Worm (Caenorhabditis elegans) whole organism, L1 larva: ENCODE data around the gene C34D4.10.

ENCODE experiments used
- C16A3.4 ChIP-seq: fragments of 150-350 bp; optimal IDR thresholded peaks from 2 replicates; lab custom pipeline; 2014; ENCODE audit warnings: missing biosample characterization, missing genetic modification characterization
- F16B12.6 ChIP-seq: fragments of 150-350 bp; optimal IDR thresholded peaks from 2 replicates; lab custom pipeline; 2014; ENCODE audit warnings: missing biosample characterization, missing genetic modification characterization
- aly-2 ChIP-seq: fragments of 150-350 bp; optimal IDR thresholded peaks from 2 replicates; lab custom pipeline; 2014; ENCODE audit warnings: missing biosample characterization, missing genetic modification characterization
- ama-1 ChIP-seq: fragments of 150-350 bp; optimal IDR thresholded peaks from 2 replicates; lab custom pipeline; 2014
- blmp-1 ChIP-seq: fragments of 150-350 bp; optimal IDR thresholded peaks from 2 replicates; lab custom pipeline; 2014; ENCODE audit warnings: missing biosample characterization, missing genetic modification characterization
- ceh-8 ChIP-seq: fragments of 200-800 bp; sonication (Bioruptor generic); optimal IDR thresholded peaks from 2 replicates; lab custom pipeline; 2018; ENCODE audit warnings: mild to moderate bottlenecking, missing genetic modification characterization, moderate library complexity, missing compliant biosample characterization
- ceh-82 ChIP-seq, 3 experiments: fragments of 150-350 bp in 1 of 3; sonication (generic microtip) in 2 of 3; optimal IDR thresholded peaks; 2 replicates each; lab custom pipeline; 2014 to 2017; ENCODE audit warnings: missing biosample characterization in 3 of 3, missing genetic modification characterization in 3 of 3
- ceh-90 ChIP-seq: sonication (generic microtip); optimal IDR thresholded peaks from 2 replicates; lab custom pipeline; 2016; ENCODE audit warnings: missing genetic modification characterization, missing compliant biosample characterization
- dpl-1 ChIP-seq, 3 experiments: fragments of 150-350 bp in 2 of 3; sonication (generic microtip) in 1 of 3; optimal IDR thresholded peaks; 2 replicates each; lab custom pipeline; 2014 to 2017; ENCODE audit warnings: missing biosample characterization in 3 of 3, missing genetic modification characterization in 3 of 3, missing genetic modification reagents in 3 of 3
- efl-1 ChIP-seq, 4 experiments: fragments of 150-350 bp; optimal IDR thresholded peaks in 3 of 4; peaks in 1 of 4; 1 replicate in 1 of 4; 2 replicates in 3 of 4; lab custom pipeline; 2014; ENCODE audit warnings: missing biosample characterization in 2 of 4, missing genetic modification characterization in 2 of 4, missing genetic modification reagents in 2 of 4
- egl-13 ChIP-seq: sonication (generic microtip); optimal IDR thresholded peaks from 2 replicates; lab custom pipeline; 2016; ENCODE audit warnings: missing genotype, missing genetic modification reagents, missing genetic modification characterization, missing compliant biosample characterization
- elt-2 ChIP-seq: sonication (generic microtip); optimal IDR thresholded peaks from 2 replicates; lab custom pipeline; 2016; ENCODE audit warnings: missing genetic modification characterization, mild to moderate bottlenecking, inconsistent platforms, missing compliant biosample characterization, missing genetic modification reagents
- ets-5 ChIP-seq: fragments of 200-800 bp; sonication (Bioruptor generic); IDR thresholded peaks from 2 replicates; pipeline ENCODE4 v1.3.6; 2022; ENCODE audit warnings: missing genetic modification characterization, missing compliant biosample characterization
- fkh-4 ChIP-seq: sonication (generic microtip); optimal IDR thresholded peaks from 2 replicates; lab custom pipeline; 2016; ENCODE audit warnings: missing compliant biosample characterization, missing genetic modification characterization, borderline replicate concordance
- fkh-8 ChIP-seq: sonication (generic microtip); optimal IDR thresholded peaks from 2 replicates; lab custom pipeline; 2016; ENCODE audit warnings: mild to moderate bottlenecking, missing genetic modification characterization, missing compliant biosample characterization
- hlh-17 ChIP-seq: fragments of 200-800 bp; sonication (Bioruptor generic); optimal IDR thresholded peaks from 2 replicates; lab custom pipeline; 2018; ENCODE audit warnings: missing genetic modification characterization, mild to moderate bottlenecking, missing compliant biosample characterization, moderate library complexity, borderline replicate concordance
- hlh-4 ChIP-seq: sonication (generic microtip); optimal IDR thresholded peaks from 2 replicates; lab custom pipeline; 2016; ENCODE audit warnings: mild to moderate bottlenecking, missing genetic modification characterization, missing compliant biosample characterization
- hpl-2 ChIP-seq: fragments of 150-350 bp; optimal IDR thresholded peaks from 2 replicates; lab custom pipeline; 2014; ENCODE audit warnings: missing biosample characterization, missing genetic modification reagents, missing genetic modification characterization
- isw-1 ChIP-seq: fragments of 200-800 bp; sonication (Bioruptor generic); IDR thresholded peaks from 2 replicates; pipeline ENCODE4 v1.3.6; 2022; ENCODE audit warnings: missing genetic modification characterization, missing compliant biosample characterization
- jun-1 ChIP-seq: fragments of 150-350 bp; optimal IDR thresholded peaks from 2 replicates; lab custom pipeline; 2014; ENCODE audit warnings: missing biosample characterization, missing genetic modification reagents, missing genetic modification characterization
- lin-13 ChIP-seq: fragments of 150-350 bp; optimal IDR thresholded peaks from 2 replicates; lab custom pipeline; 2014; ENCODE audit warnings: missing biosample characterization, missing genetic modification reagents, missing genetic modification characterization
- lin-14 ChIP-seq: fragments of 200-800 bp; sonication (Bioruptor generic); optimal IDR thresholded peaks from 2 replicates; lab custom pipeline; 2018; ENCODE audit warnings: mild to moderate bottlenecking, missing genetic modification characterization, moderate library complexity, missing compliant biosample characterization
- lin-15B ChIP-seq: fragments of 150-350 bp; sonication (generic microtip); optimal IDR thresholded peaks from 3 replicates; lab custom pipeline; 2014; ENCODE audit warnings: missing biosample characterization, missing genetic modification characterization
- lin-35 ChIP-seq, 2 experiments: fragments of 150-350 bp; optimal IDR thresholded peaks; 2 replicates each; lab custom pipeline; 2014; ENCODE audit warnings: missing biosample characterization in 2 of 2, missing genetic modification characterization in 2 of 2, missing genetic modification reagents in 2 of 2
- lin-39 ChIP-seq: fragments of 150-350 bp; optimal IDR thresholded peaks from 2 replicates; lab custom pipeline; 2014; ENCODE audit warnings: missing biosample characterization, missing genetic modification reagents, missing genetic modification characterization
- lsy-2 ChIP-seq, 2 experiments: fragments of 150-350 bp; optimal IDR thresholded peaks; 2 replicates each; lab custom pipeline; 2014; ENCODE audit warnings: missing biosample characterization in 2 of 2, missing genetic modification characterization in 2 of 2
- mab-9 ChIP-seq: fragments of 200-800 bp; sonication (Bioruptor generic); IDR thresholded peaks from 2 replicates; pipeline ENCODE4 v1.3.6; 2022; ENCODE audit warnings: missing genetic modification reagents, missing genetic modification characterization, missing compliant biosample characterization
- mdl-1 ChIP-seq, 2 experiments: fragments of 150-350 bp; optimal IDR thresholded peaks; 2 replicates each; lab custom pipeline; 2014 to 2017; ENCODE audit warnings: missing biosample characterization in 2 of 2, missing genetic modification characterization in 2 of 2, inconsistent platforms in 1 of 2
- mef-2 ChIP-seq: fragments of 150-350 bp; optimal IDR thresholded peaks from 2 replicates; lab custom pipeline; 2014; ENCODE audit warnings: missing biosample characterization, missing genetic modification characterization
- mep-1 ChIP-seq: fragments of 150-350 bp; optimal IDR thresholded peaks from 2 replicates; lab custom pipeline; 2014; ENCODE audit warnings: missing biosample characterization, missing genetic modification characterization
- nhr-19 ChIP-seq: fragments of 200-800 bp; sonication (Bioruptor generic); conservative IDR thresholded peaks from 2 replicates; pipeline ENCODE4 v1.3.6; 2022; ENCODE audit warnings: missing genetic modification characterization, missing compliant biosample characterization
- nhr-237 ChIP-seq: fragments of 150-350 bp; optimal IDR thresholded peaks from 2 replicates; lab custom pipeline; 2014; ENCODE audit warnings: missing biosample characterization, missing genetic modification characterization
- nhr-28 ChIP-seq: fragments of 150-350 bp; optimal IDR thresholded peaks from 2 replicates; lab custom pipeline; 2014; ENCODE audit warnings: missing biosample characterization, missing genetic modification characterization
- nhr-84 ChIP-seq: sonication (generic microtip); optimal IDR thresholded peaks from 2 replicates; lab custom pipeline; 2017; ENCODE audit warnings: missing biosample characterization, missing genetic modification characterization
- nhr-85 ChIP-seq: sonication (generic microtip); peaks from one replicate; lab custom pipeline; 2016; ENCODE audit warnings: missing genetic modification characterization, inconsistent platforms, missing compliant biosample characterization
- rnt-1 ChIP-seq: sonication (generic microtip); optimal IDR thresholded peaks from 2 replicates; lab custom pipeline; 2016; ENCODE audit warnings: mild to moderate bottlenecking, missing genetic modification characterization, moderate library complexity, missing compliant biosample characterization
- skn-1 ChIP-seq: fragments of 150-350 bp; optimal IDR thresholded peaks from 2 replicates; lab custom pipeline; 2014; ENCODE audit warnings: missing biosample characterization, missing genetic modification characterization
- snpc-4 ChIP-seq: fragments of 150-350 bp; optimal IDR thresholded peaks from 2 replicates; lab custom pipeline; 2014; ENCODE audit warnings: missing biosample characterization, missing genetic modification characterization
- snu-23 ChIP-seq: sonication (generic microtip); optimal IDR thresholded peaks from 2 replicates; lab custom pipeline; 2016; ENCODE audit warnings: missing genetic modification characterization, missing compliant biosample characterization
- sox-4 ChIP-seq: sonication (generic microtip); optimal IDR thresholded peaks from 2 replicates; lab custom pipeline; 2016; ENCODE audit warnings: missing genetic modification characterization, missing compliant biosample characterization
- sptf-1 ChIP-seq: fragments of 150-350 bp; optimal IDR thresholded peaks from 2 replicates; lab custom pipeline; 2014; ENCODE audit warnings: missing biosample characterization, missing genetic modification characterization
- unc-130 ChIP-seq: fragments of 150-350 bp; optimal IDR thresholded peaks from 2 replicates; lab custom pipeline; 2017; ENCODE audit warnings: missing biosample characterization, missing genetic modification characterization, inconsistent platforms
- unc-62 ChIP-seq: fragments of 150-350 bp; optimal IDR thresholded peaks from 2 replicates; lab custom pipeline; 2014; ENCODE audit warnings: missing biosample characterization, missing genetic modification reagents, missing genetic modification characterization
- xbp-1 ChIP-seq: sonication (generic microtip); optimal IDR thresholded peaks from 2 replicates; lab custom pipeline; 2016; ENCODE audit warnings: missing genetic modification characterization, missing compliant biosample characterization
- zag-1 ChIP-seq: fragments of 150-350 bp; optimal IDR thresholded peaks from 2 replicates; lab custom pipeline; 2014; ENCODE audit warnings: missing biosample characterization, missing genetic modification characterization
- zip-4 ChIP-seq: fragments of 200-800 bp; sonication (Bioruptor generic); optimal IDR thresholded peaks from 2 replicates; lab custom pipeline; 2018; ENCODE audit warnings: mild to moderate bottlenecking, missing genetic modification characterization, moderate library complexity, missing compliant biosample characterization
- ztf-4 ChIP-seq: fragments of 150-350 bp; optimal IDR thresholded peaks from 2 replicates; lab custom pipeline; 2014; ENCODE audit warnings: missing biosample characterization, missing genetic modification characterization

Gene C34D4.10

DNA sequence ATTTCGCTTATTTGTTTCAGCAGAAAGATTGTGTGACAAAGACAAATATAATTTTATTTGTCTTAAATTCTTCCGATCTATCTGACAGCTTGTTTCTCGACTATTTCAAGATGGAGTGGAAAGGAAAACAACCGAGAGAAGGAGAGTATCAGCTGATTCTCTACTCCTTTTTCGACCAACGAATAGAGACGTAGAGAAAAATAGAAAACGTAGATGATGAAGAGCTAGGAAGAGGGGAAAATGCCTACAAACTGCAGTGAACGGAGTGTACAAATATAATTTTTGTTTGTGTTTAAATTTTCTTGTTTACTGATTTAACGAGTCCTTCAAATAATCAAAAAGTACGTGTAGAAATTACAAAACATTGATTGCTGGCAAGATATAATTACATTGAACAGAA, 26.5 kb upstream of the C34D4.10 start (continued):
- TF ChIP-seq hlh-4 (tag; lab: Kevin White, UChicago) (no peak), aly-2 (tag; lab: Kevin White, UChicago) (no peak), lin-14 (peak; percentile 53), nhr-84 (no peak), nhr-85 (tag; lab: Kevin White, UChicago) (peak; percentile 20), nhr-28 (tag; lab: Kevin White, UChicago) (no peak), hlh-17 (no peak), ztf-4 (no peak), ets-5 (GFP tag; lab: Robert Waterston, UW) (no peak), rnt-1 (tag; lab: Kevin White, UChicago) (peak; percentile 12), lsy-2 (tag; optimal IDR thresholded peaks at IDR 0.05; lab: Kevin White, UChicago) (peak in 1 of 2 experiments; percentile 69), mab-9 (GFP tag; lab: Robert Waterston, UW) (no peak), ceh-8 (no peak), unc-62 (GFP tag; lab: Kevin White, UChicago) (no peak), snu-23 (GFP tag; lab: Kevin White, UChicago) (peak; percentile 14), isw-1 (no peak), mep-1 (tag; lab: Kevin White, UChicago) (no peak), sox-4 (tag; lab: Kevin White, UChicago) (no peak), elt-2 (tag; lab: Kevin White, UChicago) (no peak), skn-1 (tag; lab: Kevin White, UChicago) (no peak), sptf-1 (tag; lab: Kevin White, UChicago) (no peak), jun-1 (tag; lab: Kevin White, UChicago) (no peak), nhr-19 (GFP tag; lab: Robert Waterston, UW) (no peak), lin-39 (tag; lab: Kevin White, UChicago) (no peak), egl-13 (no peak), hpl-2 (no peak)

DNA sequence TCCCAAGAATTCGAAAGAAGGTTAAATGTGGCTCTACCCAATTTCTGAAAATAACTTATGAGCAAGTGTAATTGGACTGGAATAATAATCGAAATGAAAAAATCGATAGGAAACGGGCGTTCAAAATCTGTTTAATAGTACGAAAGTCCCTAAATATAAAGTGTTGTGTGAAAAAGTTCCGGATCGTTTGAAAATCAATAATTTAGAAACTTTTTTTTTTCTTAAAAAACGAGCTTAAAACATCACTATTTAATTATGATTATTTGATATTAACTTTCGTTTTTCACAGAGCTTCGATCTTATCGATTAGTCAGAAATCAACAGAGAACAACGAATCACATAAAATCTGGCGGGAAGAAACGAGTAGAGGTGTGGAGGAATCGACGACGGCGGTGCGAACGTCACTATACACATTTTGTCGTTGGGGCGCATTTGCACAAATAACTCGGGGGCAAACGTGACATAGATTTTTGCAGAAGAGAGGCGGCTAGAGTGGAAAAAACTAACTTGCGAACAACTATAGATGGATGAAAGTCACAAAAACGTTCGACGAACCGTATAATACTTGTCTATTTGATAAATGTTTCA, 23.6 kb upstream of the C34D4.10 start, which contains the start of gene hecd-1:
hecd-1 (minus strand) TSS at position 51 of the 588 bp plus-strand sequence.
- TF ChIP-seq nhr-85 (tag; lab: Kevin White, UChicago): no peak
- TF ChIP-seq lin-14: peak; percentile 76
- no peak for TF ChIP-seq rnt-1 (tag; lab: Kevin White, UChicago)
- TF ChIP-seq lin-35 (GFP tag; optimal IDR thresholded peaks at IDR 0.05; lab: Kevin White, UChicago): peak in 1 of 2 experiments; percentile 55
- peak; percentile 26 for TF ChIP-seq fkh-8
- no peak for TF ChIP-seq unc-130 (tag; lab: Kevin White, UChicago)
- TF ChIP-seq unc-62 (GFP tag; lab: Kevin White, UChicago): no peak
- peak in 1 of 2 experiments; percentile 49 for TF ChIP-seq lsy-2 (tag; optimal IDR thresholded peaks at IDR 0.05; lab: Kevin White, UChicago)
- peak; percentile 5 for TF ChIP-seq C16A3.4
- peak; percentile 8 for TF ChIP-seq xbp-1 (tag; lab: Kevin White, UChicago)
- peak in 1 of 3 experiments; percentile 29 for TF ChIP-seq ceh-82 (tag; optimal IDR thresholded peaks at IDR 0.05; lab: Kevin White, UChicago)
- peak in 2 of 3 experiments; percentile 2 to 44 for TF ChIP-seq dpl-1 (GFP tag; optimal IDR thresholded peaks at IDR 0.05; lab: Kevin White, UChicago)
- TF ChIP-seq lin-15B: peak; percentile 16
- TF ChIP-seq F16B12.6: peak; percentile 26
- TF ChIP-seq efl-1 (optimal IDR thresholded peaks at IDR 0.05; lab: Kevin White, UChicago): peak in 1 of 2 experiments; percentile 29
- TF ChIP-seq efl-1 (GFP tag; optimal IDR thresholded peaks at IDR 0.05 in 1 of 2; lab: Kevin White, UChicago): peak; percentile 32 to 83
- peak in 1 of 2 experiments; percentile 46 for TF ChIP-seq mdl-1 (tag; optimal IDR thresholded peaks at IDR 0.05; lab: Kevin White, UChicago)

DNA sequence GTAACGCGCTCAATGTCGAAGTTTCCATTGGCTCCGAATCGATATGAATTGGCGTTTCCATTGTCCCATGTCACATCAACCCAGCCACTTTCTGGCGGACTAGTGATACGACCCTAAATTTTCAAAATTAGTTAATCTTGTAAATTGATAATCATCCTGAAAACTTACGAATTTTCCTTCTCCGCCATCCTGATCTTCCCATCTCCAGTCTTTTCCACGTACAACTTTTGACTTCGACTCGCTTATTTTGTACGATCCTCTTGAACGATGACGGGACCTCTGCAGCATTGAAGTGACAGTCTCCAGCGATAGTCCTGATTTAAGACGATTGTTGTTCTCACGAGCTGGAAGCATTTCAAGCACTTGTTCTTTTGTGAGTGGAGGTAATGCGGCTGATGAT, 17.9 kb upstream of the C34D4.10 start:
- TF ChIP-seq hpl-2: no peak
- TF ChIP-seq lin-14: no peak
- no peak for TF ChIP-seq snpc-4
- TF ChIP-seq nhr-237 (tag; lab: Kevin White, UChicago): no peak
- TF ChIP-seq nhr-19 (GFP tag; lab: Robert Waterston, UW): no peak
- no peak for TF ChIP-seq mef-2 (tag; lab: Kevin White, UChicago)
- TF ChIP-seq blmp-1 (tag; lab: Kevin White, UChicago): no peak
- no peak for TF ChIP-seq hlh-17
- TF ChIP-seq mdl-1 (tag; optimal IDR thresholded peaks at IDR 0.05; lab: Kevin White, UChicago): no peak
- TF ChIP-seq mab-9 (GFP tag; lab: Robert Waterston, UW): no peak
- TF ChIP-seq fkh-4 (tag; lab: Kevin White, UChicago): no peak
- no peak for TF ChIP-seq ama-1 (lab: Kevin White, UChicago)
- TF ChIP-seq lin-15B: no peak
- no peak for TF ChIP-seq snu-23 (GFP tag; lab: Kevin White, UChicago)
- no peak for TF ChIP-seq skn-1 (tag; lab: Kevin White, UChicago)
- TF ChIP-seq lin-13 (GFP tag; lab: Kevin White, UChicago): no peak
- TF ChIP-seq xbp-1 (tag; lab: Kevin White, UChicago): no peak
- TF ChIP-seq zag-1 (tag; lab: Kevin White, UChicago): no peak
- no peak for TF ChIP-seq zip-4 (GFP tag; lab: Kevin White, UChicago)
- no peak for TF ChIP-seq ceh-90 (tag; lab: Kevin White, UChicago)
- TF ChIP-seq, all 84 proteins: peak for 0
